Worm (Caenorhabditis elegans) whole organism, dauer: ENCODE data around the gene K06H7.1.

Experiments used
- unc-62 ChIP-seq: sonication (generic microtip); optimal IDR thresholded peaks from 2 replicates; lab custom pipeline; 2017; ENCODE audit warnings: missing biosample characterization, missing genetic modification reagents, missing genetic modification characterization

Gene K06H7.1

DNA sequence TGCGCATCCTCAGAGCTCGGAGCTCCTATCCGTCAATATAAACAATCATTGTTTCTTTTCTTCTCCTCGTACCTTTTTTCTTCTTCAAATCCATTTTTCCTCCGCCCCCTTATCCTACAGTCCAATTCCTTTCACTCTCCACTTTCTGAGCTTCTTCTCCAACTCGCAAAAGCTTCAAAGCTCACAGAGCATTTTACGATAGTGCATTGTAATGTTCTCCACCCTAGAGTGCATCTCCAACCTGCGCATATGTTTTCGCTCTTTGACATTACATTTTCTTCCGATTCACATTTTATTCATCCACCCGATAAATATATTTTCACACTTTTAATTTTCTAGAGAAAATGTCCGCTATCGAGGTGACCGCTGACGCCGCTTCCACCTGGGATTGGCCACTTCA lies 38.7 kb downstream of the K06H7.1 start, which contains the start of gene hsp-12.2:
TSS of gene hsp-12.2 (plus strand) at position 301 of the 400 bp plus-strand sequence.
- no peak for TF ChIP-seq unc-62 (GFP tag; lab: Kevin White, UChicago)

DNA sequence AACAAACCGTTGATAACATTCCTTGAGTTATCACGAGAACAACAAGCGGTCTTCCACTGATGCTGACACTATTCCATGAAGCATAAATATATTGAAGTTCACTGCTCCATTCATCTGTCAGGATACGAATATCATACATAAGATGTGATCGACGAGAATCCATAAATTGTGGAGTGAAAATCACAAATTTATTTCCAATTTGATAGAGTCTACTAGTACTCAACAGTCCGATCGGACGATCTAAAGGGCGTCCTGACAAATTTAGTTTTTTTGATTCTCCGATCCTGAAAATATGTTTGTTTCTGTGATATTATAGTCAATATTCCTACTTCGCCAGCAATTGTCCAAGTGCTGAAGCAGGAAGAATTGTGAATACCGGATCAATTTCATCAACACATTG lies 43.1 kb downstream of the K06H7.1 start:
- no peak for TF ChIP-seq unc-62 (GFP tag; lab: Kevin White, UChicago)

DNA sequence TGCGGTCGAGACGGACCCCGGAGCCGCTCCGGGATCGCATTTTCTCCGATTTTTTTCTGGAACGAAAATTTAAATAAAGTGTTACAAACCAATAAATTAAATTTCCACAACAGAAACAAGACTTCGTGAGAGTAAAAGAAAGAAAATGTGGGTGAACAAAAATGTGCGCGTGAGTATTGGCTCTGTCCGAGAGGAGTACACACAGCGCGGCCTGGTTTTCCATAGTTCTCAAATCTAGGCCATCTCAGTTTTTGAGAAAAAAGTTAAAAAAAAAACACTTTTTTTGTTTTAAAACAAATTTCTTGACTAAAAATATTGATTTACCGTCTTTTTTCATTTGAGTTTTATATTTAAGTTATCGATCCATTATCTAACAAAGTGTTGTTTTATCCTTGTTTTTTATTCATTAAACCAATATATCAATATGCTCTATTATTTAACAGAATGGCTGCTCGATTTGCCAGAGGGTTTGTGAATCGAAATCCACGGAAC lies 45.5 kb downstream of the K06H7.1 start, which contains the start of the genes C14B9.8 and mrpl-18:
TSS of gene C14B9.8 (minus strand) at position 56 of the 492 bp plus-strand sequence.
TSS of gene mrpl-18 (plus strand) at position 442 of the 492 bp plus-strand sequence.
- TF ChIP-seq unc-62 (GFP tag; lab: Kevin White, UChicago): no peak

DNA sequence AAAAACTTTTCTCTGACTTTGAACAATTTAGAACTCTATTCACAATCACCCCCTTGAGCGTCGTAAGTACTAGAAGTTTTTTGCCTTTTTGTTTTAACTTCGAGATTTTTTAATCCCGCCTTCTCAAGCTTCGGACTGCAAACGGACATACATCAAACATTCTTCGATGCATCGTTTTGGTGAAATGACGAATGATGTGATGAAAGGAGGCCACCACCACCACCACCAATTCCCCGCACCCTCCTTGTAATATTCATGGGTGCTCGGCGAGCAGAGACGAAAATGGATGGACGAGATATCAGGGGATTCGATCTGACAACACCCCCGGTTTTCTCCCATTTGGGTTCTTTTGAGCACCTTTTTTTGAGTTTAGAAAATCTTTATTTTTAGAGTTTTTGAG lies 46.8 kb downstream of the K06H7.1 start:
- TF ChIP-seq unc-62 (GFP tag; lab: Kevin White, UChicago): no peak

DNA sequence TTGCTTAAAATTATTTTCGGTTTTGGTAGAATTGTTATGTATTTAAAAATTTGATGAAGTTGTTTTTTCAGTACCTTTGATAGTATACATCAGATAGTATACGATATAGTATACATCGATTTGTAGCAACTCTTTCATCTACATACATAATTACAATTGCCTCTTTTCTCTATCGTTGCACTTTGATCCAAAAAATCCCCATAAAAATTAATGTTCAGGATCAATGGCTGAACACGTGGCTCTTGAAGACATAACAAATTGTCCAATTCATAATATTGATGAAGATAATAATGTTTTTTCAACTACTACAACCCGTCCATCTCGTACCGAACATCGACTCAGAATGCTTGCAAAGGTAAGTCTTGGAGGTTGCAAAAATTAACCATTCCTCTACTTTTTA lies 49.6 kb downstream of the K06H7.1 start, which contains the start of gene D2007.2:
TSS of gene D2007.2 (plus strand) at position 213 of the 400 bp plus-strand sequence.
- TF ChIP-seq unc-62 (GFP tag; lab: Kevin White, UChicago): no peak
